Fruit fly (Drosophila melanogaster) whole organism, wandering third instar larva: ENCODE results near the gene CG6403.

Source experiments
- Abd-B ChIP-seq: fragments of >200 bp; optimal IDR thresholded peaks from 2 replicates; lab custom pipeline; 2017; ENCODE audit warnings: missing biosample characterization, missing genetic modification characterization
- CG32264 ChIP-seq: fragments of 200-800 bp; sonication (Bioruptor generic); optimal IDR thresholded peaks from 2 replicates; lab custom pipeline; 2016; ENCODE audit warnings: missing biosample characterization, missing genetic modification characterization
- CG9705 ChIP-seq: fragments of 200-800 bp; sonication (Bioruptor generic); optimal IDR thresholded peaks from 2 replicates; lab custom pipeline; 2018; ENCODE audit warnings: missing biosample characterization, mild to moderate bottlenecking, missing genetic modification characterization
- CrebA ChIP-seq: fragments of 200-800 bp; sonication (Bioruptor generic); optimal IDR thresholded peaks from 2 replicates; lab custom pipeline; 2016; ENCODE audit warnings: missing biosample characterization, mild to moderate bottlenecking, missing genetic modification characterization, borderline replicate concordance
- Dfd ChIP-seq: fragments of >200 bp; optimal IDR thresholded peaks from 2 replicates; lab custom pipeline; 2017; ENCODE audit warnings: missing biosample characterization, missing genetic modification characterization
- Dif ChIP-seq: fragments of 200-275, 200-300 bp; sonication (Bioruptor generic); optimal IDR thresholded peaks from 2 replicates; lab custom pipeline; 2018; ENCODE audit warnings: missing biosample characterization, missing genetic modification characterization; ENCODE audit not compliant: partially characterized antibody
- GATAd ChIP-seq: sonication (Bioruptor generic); optimal IDR thresholded peaks from 2 replicates; lab custom pipeline; 2016; ENCODE audit warnings: missing biosample characterization, missing genetic modification characterization
- HLH106 ChIP-seq: fragments of 200-800 bp; optimal IDR thresholded peaks from 3 replicates; lab custom pipeline; 2019; ENCODE audit warnings: missing biosample characterization, mild to moderate bottlenecking, missing genetic modification characterization, moderate library complexity
- Hnf4 ChIP-seq: fragments of 200-800 bp; sonication (Bioruptor generic); optimal IDR thresholded peaks from 2 replicates; lab custom pipeline; 2016; ENCODE audit warnings: missing biosample characterization, mild to moderate bottlenecking, missing genetic modification characterization
- Hr78 ChIP-seq: fragments of >200 bp; optimal IDR thresholded peaks from 2 replicates; lab custom pipeline; 2017; ENCODE audit warnings: missing biosample characterization, missing genetic modification characterization
- Hr83 ChIP-seq: fragments of 200-300 bp; sonication (Bioruptor generic); optimal IDR thresholded peaks from 2 replicates; lab custom pipeline; 2016; ENCODE audit warnings: missing biosample characterization, mild to moderate bottlenecking, missing genetic modification characterization, moderate library complexity; ENCODE audit not compliant: poor library complexity, severe bottlenecking
- Jra ChIP-seq: sonication (Bioruptor generic); optimal IDR thresholded peaks from 2 replicates; lab custom pipeline; 2016; ENCODE audit warnings: missing biosample characterization, missing genetic modification characterization
- Mio ChIP-seq: sonication (Bioruptor generic); optimal IDR thresholded peaks from 2 replicates; lab custom pipeline; 2016; ENCODE audit warnings: missing biosample characterization, missing genetic modification characterization
- Myc ChIP-seq: fragments of >200 bp; optimal IDR thresholded peaks from 2 replicates; lab custom pipeline; 2017
- N ChIP-seq: fragments of >200 bp; optimal IDR thresholded peaks from 2 replicates; lab custom pipeline; 2018; ENCODE audit warnings: missing biosample characterization, missing external identifiers, missing genetic modification characterization
- OdsH ChIP-seq: fragments of 200-800 bp; sonication (Bioruptor generic); optimal IDR thresholded peaks from 2 replicates; lab custom pipeline; 2016; ENCODE audit warnings: missing biosample characterization, mild to moderate bottlenecking, missing genetic modification characterization
- Rel ChIP-seq, 2 experiments: fragments of 200-800 bp; sonication (Bioruptor generic) in 1 of 2; optimal IDR thresholded peaks; 2 replicates in 1 of 2; 3 replicates in 1 of 2; lab custom pipeline; 2016 to 2019; ENCODE audit warnings: mild to moderate bottlenecking in 2 of 2, missing biosample characterization in 2 of 2, missing genetic modification characterization in 2 of 2, moderate library complexity in 1 of 2
- Sp1 ChIP-seq: fragments of 200-800 bp; sonication (Bioruptor generic); optimal IDR thresholded peaks from 3 replicates; lab custom pipeline; 2019; ENCODE audit warnings: missing biosample characterization, mild to moderate bottlenecking, missing genetic modification characterization, moderate library complexity
- Vsx2 ChIP-seq: fragments of 200-300, 225-300 bp; sonication (Bioruptor generic); optimal IDR thresholded peaks from 2 replicates; lab custom pipeline; 2018; ENCODE audit warnings: missing biosample characterization, missing genetic modification characterization; ENCODE audit not compliant: partially characterized antibody
- br ChIP-seq: fragments of 200-800 bp; sonication (Bioruptor generic); optimal IDR thresholded peaks from 2 replicates; lab custom pipeline; 2016; ENCODE audit warnings: missing biosample characterization, missing genetic modification characterization
- brk ChIP-seq: fragments of 200-800 bp; sonication (Bioruptor generic); optimal IDR thresholded peaks from 2 replicates; lab custom pipeline; 2016; ENCODE audit warnings: missing biosample characterization, mild to moderate bottlenecking, missing genetic modification characterization
- dl ChIP-seq, 2 experiments: fragments of 175-275, 200-275 bp in 1 of 2; fragments of 200-275 bp in 1 of 2; sonication (Bioruptor generic); optimal IDR thresholded peaks; lab custom pipeline; 2018; ENCODE audit warnings: mild to moderate bottlenecking in 2 of 2, missing biosample characterization in 2 of 2, missing genetic modification characterization in 2 of 2, moderate library complexity in 2 of 2; ENCODE audit not compliant: partially characterized antibody in 2 of 2, insufficient read depth in 1 of 2
- dmrt93B ChIP-seq: fragments of 200-800 bp; sonication (Bioruptor generic); optimal IDR thresholded peaks from 2 replicates; lab custom pipeline; 2018; ENCODE audit warnings: missing biosample characterization, mild to moderate bottlenecking, missing genetic modification characterization
- dsf ChIP-seq: sonication (Bioruptor generic); optimal IDR thresholded peaks from 2 replicates; lab custom pipeline; 2016; ENCODE audit warnings: missing biosample characterization, missing genetic modification characterization, borderline replicate concordance
- ey ChIP-seq: fragments of 200-800 bp; sonication (Bioruptor generic); optimal IDR thresholded peaks from 2 replicates; lab custom pipeline; 2016; ENCODE audit warnings: missing biosample characterization, missing genetic modification characterization
- foxo ChIP-seq, 2 experiments: fragments of 200-800 bp; sonication (Bioruptor generic); optimal IDR thresholded peaks; 2 replicates in 1 of 2; 3 replicates in 1 of 2; lab custom pipeline; 2016 to 2017; ENCODE audit warnings: missing biosample characterization in 2 of 2, missing genetic modification characterization in 2 of 2
- fru ChIP-seq: fragments of 200-800 bp; sonication (Bioruptor generic); optimal IDR thresholded peaks from 3 replicates; lab custom pipeline; 2016; ENCODE audit warnings: missing biosample characterization, mild to moderate bottlenecking, missing genetic modification characterization
- h ChIP-seq: fragments of 200-800 bp; sonication (Bioruptor generic); optimal IDR thresholded peaks from 3 replicates; lab custom pipeline; 2016; ENCODE audit warnings: missing biosample characterization, mild to moderate bottlenecking, missing genetic modification characterization
- jim ChIP-seq: fragments of 175-275, 200-325 bp; sonication (Bioruptor generic); optimal IDR thresholded peaks from 2 replicates; lab custom pipeline; 2016; ENCODE audit warnings: missing biosample characterization, mild to moderate bottlenecking, missing genetic modification characterization
- lola ChIP-seq: fragments of >200 bp; optimal IDR thresholded peaks from 2 replicates; lab custom pipeline; 2017; ENCODE audit warnings: missing biosample characterization, missing genetic modification characterization
- pan ChIP-seq: fragments of >200 bp; optimal IDR thresholded peaks from 2 replicates; lab custom pipeline; 2017
- psq ChIP-seq: fragments of 200-800 bp; sonication (Bioruptor generic); optimal IDR thresholded peaks from 3 replicates; lab custom pipeline; 2017; ENCODE audit warnings: missing biosample characterization, mild to moderate bottlenecking, missing genetic modification characterization, moderate library complexity
- rgr ChIP-seq: fragments of 200-800 bp; sonication (Bioruptor generic); optimal IDR thresholded peaks from 3 replicates; lab custom pipeline; 2016; ENCODE audit warnings: missing biosample characterization, mild to moderate bottlenecking, missing genetic modification characterization
- sage ChIP-seq: fragments of 200-800 bp; sonication (Bioruptor generic); optimal IDR thresholded peaks from 2 replicates; lab custom pipeline; 2016; ENCODE audit warnings: missing biosample characterization, mild to moderate bottlenecking, missing genetic modification characterization
- sv ChIP-seq: fragments of 200-800 bp; sonication (Bioruptor generic); optimal IDR thresholded peaks from 3 replicates; lab custom pipeline; 2016; ENCODE audit warnings: missing biosample characterization, missing genetic modification characterization
- tai ChIP-seq: sonication (Bioruptor generic); optimal IDR thresholded peaks from 2 replicates; lab custom pipeline; 2016; ENCODE audit warnings: missing biosample characterization, missing genetic modification characterization
- usp ChIP-seq: fragments of >200 bp; optimal IDR thresholded peaks from 2 replicates; lab custom pipeline; 2017; ENCODE audit warnings: missing biosample characterization, missing genetic modification characterization
- woc ChIP-seq: sonication (Bioruptor generic); optimal IDR thresholded peaks from 2 replicates; lab custom pipeline; 2016; ENCODE audit warnings: missing biosample characterization, mild to moderate bottlenecking, missing genetic modification characterization

Gene CG6403

dm6 chr3R:26714109-26714576, 22.0 kb downstream of the CG6403 start, which contains the start of gene amon:
amon (minus strand) TSS chr3R:26714159.
- TF ChIP-seq sage (GFP tag; lab: Kevin White, UChicago), result peak; percentile 73
- peak; percentile 96 for TF ChIP-seq h (GFP tag; lab: Kevin White, UChicago)
- no peak for TF ChIP-seq Dfd
- TF ChIP-seq Hr78 (GFP tag; lab: Kevin White, UChicago), result no peak
- no peak for TF ChIP-seq Myc (lab: Kevin White, UChicago)
- no peak for TF ChIP-seq Jra (GFP tag; lab: Kevin White, UChicago)
- peak; percentile 96 for TF ChIP-seq ey (GFP tag; lab: Kevin White, UChicago)
- TF ChIP-seq woc (GFP tag; lab: Kevin White, UChicago), result peak; percentile 72
- no peak for TF ChIP-seq tai (GFP tag; lab: Kevin White, UChicago)
- peak; percentile 48 for TF ChIP-seq dsf (GFP tag; lab: Kevin White, UChicago)
- no peak for TF ChIP-seq Abd-B (GFP tag; lab: Kevin White, UChicago)
- TF ChIP-seq br, result peak; percentile 95
- TF ChIP-seq psq (GFP tag; lab: Kevin White, UChicago), result peak; percentile 88
- TF ChIP-seq Dif (GFP tag; lab: Kevin White, UChicago), result no peak
- peak; percentile 47 to 97 for TF ChIP-seq foxo (GFP tag; optimal IDR thresholded peaks at IDR 0.05; lab: Kevin White, UChicago)
- no peak for TF ChIP-seq Hnf4 (GFP tag; lab: Kevin White, UChicago)
- no peak for TF ChIP-seq Vsx2 (GFP tag; lab: Kevin White, UChicago)
- TF ChIP-seq usp (GFP tag; lab: Kevin White, UChicago), result no peak
- no peak for TF ChIP-seq lola (GFP tag; lab: Kevin White, UChicago)
- no peak for TF ChIP-seq brk (GFP tag; lab: Kevin White, UChicago)
- no peak for TF ChIP-seq Hr83
- TF ChIP-seq dmrt93B (GFP tag; lab: Kevin White, UChicago), result peak; percentile 94
- peak; percentile 92 for TF ChIP-seq Sp1
- no peak for TF ChIP-seq N
- peak; percentile 93 for TF ChIP-seq OdsH (GFP tag; lab: Kevin White, UChicago)
- no peak for TF ChIP-seq CrebA (GFP tag; lab: Kevin White, UChicago)
- peak; percentile 62 for TF ChIP-seq Rel (GFP tag; optimal IDR thresholded peaks at IDR 0.05; lab: Kevin White, UChicago)
- TF ChIP-seq Rel (tag; optimal IDR thresholded peaks at IDR 0.05; lab: Kevin White, UChicago), result peak; percentile 80
- peak; percentile 80 for TF ChIP-seq GATAd
- peak; percentile 95 for TF ChIP-seq rgr
- peak; percentile 81 for TF ChIP-seq CG32264 (GFP tag; lab: Kevin White, UChicago)
- TF ChIP-seq HLH106 (tag; lab: Kevin White, UChicago), result peak; percentile 95
- peak; percentile 75 for TF ChIP-seq Mio (GFP tag; lab: Kevin White, UChicago)
- no peak for TF ChIP-seq pan (lab: Kevin White, UChicago)
- peak; percentile 96 for TF ChIP-seq fru (GFP tag; lab: Kevin White, UChicago)
- TF ChIP-seq jim, result no peak
- TF ChIP-seq sv (GFP tag; lab: Kevin White, UChicago), result peak; percentile 98
- TF ChIP-seq dl (GFP tag; optimal IDR thresholded peaks at IDR 0.05; lab: Kevin White, UChicago; ENCODE audit: insufficient read depth in 1 of 2, partially characterized antibody in 2 of 2), result no peak
- peak; percentile 89 for TF ChIP-seq CG9705 (GFP tag; lab: Kevin White, UChicago)
- TF ChIP-seq, all 38 proteins: peak for 20

- TF ChIP-seq jim (no peak), ey (GFP tag; lab: Kevin White, UChicago) (no peak), Jra (GFP tag; lab: Kevin White, UChicago) (no peak), dmrt93B (GFP tag; lab: Kevin White, UChicago) (no peak), usp (GFP tag; lab: Kevin White, UChicago) (no peak), fru (GFP tag; lab: Kevin White, UChicago) (no peak), br (no peak)
Measured at dm6 chr3R:26704310-26704709, 31.8 kb downstream of the CG6403 start.
